Worm (Caenorhabditis elegans) whole organism, L3 larva: ENCODE data around the gene C04F5.8.

Experiments
- R02D3.7 ChIP-seq: fragments of 150-350 bp; optimal IDR thresholded peaks from 2 replicates; lab custom pipeline; 2014; ENCODE audit warnings: missing biosample characterization, missing genetic modification characterization
- aly-2 ChIP-seq: fragments of 150-350 bp; optimal IDR thresholded peaks from 2 replicates; lab custom pipeline; 2014; ENCODE audit warnings: missing biosample characterization, missing genetic modification characterization
- ceh-9 ChIP-seq: sonication (generic microtip); optimal IDR thresholded peaks from 2 replicates; lab custom pipeline; 2018; ENCODE audit warnings: missing biosample characterization, missing genetic modification characterization
- egl-27 ChIP-seq: sonication (generic microtip); optimal IDR thresholded peaks from 4 replicates; lab custom pipeline; 2017; ENCODE audit warnings: missing biosample characterization, missing genetic modification reagents, missing genetic modification characterization
- fos-1 ChIP-seq: fragments of 150-350 bp; optimal IDR thresholded peaks from 2 replicates; lab custom pipeline; 2014; ENCODE audit warnings: missing biosample characterization, missing genetic modification characterization
- lin-39 ChIP-seq: fragments of 150-350 bp; optimal IDR thresholded peaks from 2 replicates; lab custom pipeline; 2018; ENCODE audit warnings: missing biosample characterization, missing genetic modification reagents, missing genetic modification characterization
- nhr-237 ChIP-seq: fragments of 150-350 bp; optimal IDR thresholded peaks from 2 replicates; lab custom pipeline; 2014; ENCODE audit warnings: missing biosample characterization, missing genetic modification characterization
- nhr-25 ChIP-seq: sonication (generic microtip); optimal IDR thresholded peaks from 2 replicates; lab custom pipeline; 2017; ENCODE audit warnings: missing biosample characterization, missing genetic modification characterization
- pha-4 ChIP-seq: fragments of 150-350 bp; optimal IDR thresholded peaks from 2 replicates; lab custom pipeline; 2014; ENCODE audit warnings: missing biosample characterization, missing genetic modification reagents, missing genetic modification characterization
- skn-1 ChIP-seq: fragments of 150-350 bp; optimal IDR thresholded peaks from 2 replicates; lab custom pipeline; 2014; ENCODE audit warnings: missing biosample characterization, missing genetic modification characterization
- tbx-2 ChIP-seq: sonication (generic microtip); optimal IDR thresholded peaks from 2 replicates; lab custom pipeline; 2016; ENCODE audit warnings: mild to moderate bottlenecking, missing genetic modification characterization, missing compliant biosample characterization
- unc-62 ChIP-seq: fragments of 150-350 bp; sonication (generic microtip); optimal IDR thresholded peaks from 4 replicates; lab custom pipeline; 2014; ENCODE audit warnings: missing biosample characterization, missing genetic modification reagents, missing genetic modification characterization

DNA sequence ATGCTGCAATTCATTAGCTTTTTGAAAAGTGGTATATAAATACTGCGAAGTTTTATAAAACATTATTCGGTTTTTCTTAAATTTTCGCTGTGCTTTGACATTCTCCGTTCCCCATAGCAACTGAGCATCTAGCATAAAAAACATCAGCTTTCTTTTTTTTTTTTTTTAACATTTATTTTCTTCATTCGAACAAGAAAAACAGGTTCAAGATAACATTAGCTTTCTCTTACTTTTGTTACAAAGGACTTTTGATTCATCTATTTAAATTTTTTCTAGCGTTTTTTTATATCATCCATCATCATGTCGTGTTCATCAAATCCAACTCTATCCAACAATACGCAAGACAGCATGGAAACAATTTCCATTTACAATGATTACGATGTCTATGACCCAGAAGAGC, 24.4 kb upstream of the C04F5.8 start, which contains the start of gene F14F9.3:
- no peak for TF ChIP-seq egl-27 (tag; lab: Kevin White, UChicago)
- TF ChIP-seq nhr-25: no peak
- no peak for TF ChIP-seq skn-1
- TF ChIP-seq tbx-2: no peak
- TF ChIP-seq fos-1 (tag; lab: Kevin White, UChicago): no peak
- no peak for TF ChIP-seq nhr-237 (tag; lab: Kevin White, UChicago)
- TF ChIP-seq ceh-9 (tag; lab: Kevin White, UChicago): no peak
- no peak for TF ChIP-seq unc-62 (GFP tag; lab: Kevin White, UChicago)
- TF ChIP-seq R02D3.7: no peak
- no peak for TF ChIP-seq aly-2 (tag; lab: Kevin White, UChicago)
- TF ChIP-seq pha-4 (tag; lab: Kevin White, UChicago): no peak
- TF ChIP-seq lin-39: no peak
